Worm (Caenorhabditis elegans) whole organism, young adult: ENCODE data around the gene F32D8.1.
A peak's percentile ranks its signal among the peaks of the same experiment; 100 is the strongest.

ENCODE experiments used
- B0019.2 ChIP-seq: fragments of 200-800 bp; sonication (Bioruptor generic); conservative IDR thresholded peaks from 2 replicates; pipeline ENCODE4 v1.3.6; 2022; ENCODE audit warnings: missing genetic modification reagents, missing genetic modification characterization, missing compliant biosample characterization
- B0336.3 ChIP-seq: fragments of 200-800 bp; sonication (Bioruptor generic); IDR thresholded peaks from 2 replicates; pipeline ENCODE4 v1.3.6; 2022; ENCODE audit warnings: missing genetic modification characterization, missing compliant biosample characterization
- F22D6.2 ChIP-seq: sonication (generic microtip); optimal IDR thresholded peaks from 2 replicates; lab custom pipeline; 2016; ENCODE audit warnings: mild to moderate bottlenecking, missing genetic modification characterization, missing compliant biosample characterization
- F33H1.4 ChIP-seq: fragments of 200-800 bp; sonication (Bioruptor generic); IDR thresholded peaks from 2 replicates; pipeline ENCODE4 v1.3.6; 2022; ENCODE audit warnings: missing genetic modification reagents, missing genetic modification characterization, missing compliant biosample characterization
- F49E8.2 ChIP-seq: sonication (generic microtip); optimal IDR thresholded peaks from 3 replicates; lab custom pipeline; 2017; ENCODE audit warnings: missing genetic modification characterization, mild to moderate bottlenecking, missing compliant biosample characterization, antibody characterized with exemption, moderate library complexity; ENCODE audit not compliant: insufficient read depth
- F52B5.7 ChIP-seq: sonication (generic microtip); optimal IDR thresholded peaks from 2 replicates; lab custom pipeline; 2016; ENCODE audit warnings: mild to moderate bottlenecking, missing genetic modification characterization, missing compliant biosample characterization
- F57C9.4 ChIP-seq: sonication (generic microtip); optimal IDR thresholded peaks from 2 replicates; lab custom pipeline; 2017; ENCODE audit warnings: mild to moderate bottlenecking, missing genetic modification characterization, missing compliant biosample characterization
- K12H6.12 ChIP-seq: fragments of 200-800 bp; sonication (Bioruptor generic); optimal IDR thresholded peaks from 2 replicates; lab custom pipeline; 2018; ENCODE audit warnings: mild to moderate bottlenecking, missing genetic modification characterization, missing compliant biosample characterization
- Y53F4B.3 ChIP-seq: fragments of 200-800 bp; sonication (Bioruptor generic); IDR thresholded peaks from 2 replicates; pipeline ENCODE4 v1.3.6; 2022; ENCODE audit warnings: missing genetic modification reagents, missing genetic modification characterization, missing compliant biosample characterization
- Y53G8AR.9 ChIP-seq: fragments of 200-800 bp; sonication (Bioruptor generic); conservative IDR thresholded peaks from 2 replicates; pipeline ENCODE4 v1.3.6; 2022; ENCODE audit warnings: missing genetic modification reagents, missing genetic modification characterization, missing compliant biosample characterization
- Y79H2A.3 ChIP-seq: fragments of 200-800 bp; sonication (Bioruptor generic); conservative IDR thresholded peaks from 2 replicates; pipeline ENCODE4 v1.3.6; 2022; ENCODE audit warnings: missing genetic modification reagents, missing genetic modification characterization, missing compliant biosample characterization
- Y95B8A.8 ChIP-seq: fragments of 200-800 bp; sonication (Bioruptor generic); IDR thresholded peaks from 2 replicates; pipeline ENCODE4 v1.3.6; 2022; ENCODE audit warnings: missing genetic modification reagents, missing genetic modification characterization, missing compliant biosample characterization
- ama-1 ChIP-seq, 3 experiments: fragments of 150-350 bp in 1 of 3; sonication (generic microtip) in 2 of 3; optimal IDR thresholded peaks; 2 replicates each; lab custom pipeline; 2014 to 2018; ENCODE audit warnings: missing biosample characterization in 2 of 3, missing genetic modification characterization in 2 of 3, missing genetic modification reagents in 2 of 3
- aptf-3 ChIP-seq: fragments of 200-800 bp; sonication (Bioruptor generic); IDR thresholded peaks from 2 replicates; pipeline ENCODE4 v1.3.6; 2022; ENCODE audit warnings: missing genetic modification characterization, missing compliant biosample characterization
- atf-7 ChIP-seq: sonication (generic microtip); optimal IDR thresholded peaks from 2 replicates; lab custom pipeline; 2017; ENCODE audit warnings: mild to moderate bottlenecking, missing genetic modification characterization, missing compliant biosample characterization
- attf-5 ChIP-seq: fragments of 200-800 bp; sonication (Bioruptor generic); optimal IDR thresholded peaks from 2 replicates; lab custom pipeline; 2018; ENCODE audit warnings: mild to moderate bottlenecking, missing genetic modification characterization, missing compliant biosample characterization
- attf-6 ChIP-seq: fragments of 200-800 bp; sonication (Bioruptor generic); IDR thresholded peaks from 2 replicates; pipeline ENCODE4 v1.3.6; 2022; ENCODE audit warnings: missing genetic modification reagents, missing genetic modification characterization, missing compliant biosample characterization
- bed-1 ChIP-seq: fragments of 200-800 bp; sonication (Bioruptor generic); IDR thresholded peaks from 2 replicates; pipeline ENCODE4 v1.3.6; 2022; ENCODE audit warnings: missing genetic modification reagents, missing genetic modification characterization, missing compliant biosample characterization
- cebp-2 ChIP-seq: fragments of 200-800 bp; sonication (Bioruptor generic); IDR thresholded peaks from 2 replicates; pipeline ENCODE4 v1.3.6; 2022; ENCODE audit warnings: missing genetic modification characterization, missing compliant biosample characterization
- ceh-100 ChIP-seq: fragments of 200-800 bp; sonication (Bioruptor generic); IDR thresholded peaks from 2 replicates; pipeline ENCODE4 v1.3.6; 2022; ENCODE audit warnings: missing genetic modification reagents, missing genetic modification characterization, missing compliant biosample characterization
- ceh-91 ChIP-seq: fragments of 200-800 bp; sonication (Bioruptor generic); IDR thresholded peaks from 2 replicates; pipeline ENCODE4 v1.3.6; 2022; ENCODE audit warnings: missing genetic modification reagents, missing genetic modification characterization, missing compliant biosample characterization
- chd-7 ChIP-seq: sonication (generic microtip); optimal IDR thresholded peaks from 2 replicates; lab custom pipeline; 2016; ENCODE audit warnings: mild to moderate bottlenecking, missing genetic modification characterization, moderate library complexity, missing compliant biosample characterization
- die-1 ChIP-seq: sonication (generic microtip); optimal IDR thresholded peaks from 2 replicates; lab custom pipeline; 2016; ENCODE audit warnings: missing genotype, mild to moderate bottlenecking, missing genetic modification characterization, missing compliant biosample characterization
- dpl-1 ChIP-seq: fragments of 150-350 bp; optimal IDR thresholded peaks from 2 replicates; lab custom pipeline; 2014; ENCODE audit warnings: missing biosample characterization, missing genetic modification reagents, missing genetic modification characterization
- egl-18 ChIP-seq: fragments of 200-800 bp; sonication (Bioruptor generic); IDR thresholded peaks from 2 replicates; pipeline ENCODE4 v1.3.6; 2022; ENCODE audit warnings: missing genetic modification reagents, missing genetic modification characterization, missing compliant biosample characterization
- ets-4 ChIP-seq: fragments of 200-800 bp; sonication (Bioruptor generic); optimal IDR thresholded peaks from 2 replicates; lab custom pipeline; 2018; ENCODE audit warnings: mild to moderate bottlenecking, missing genetic modification characterization, missing compliant biosample characterization
- fkh-3 ChIP-seq: sonication (generic microtip); optimal IDR thresholded peaks from 2 replicates; lab custom pipeline; 2016; ENCODE audit warnings: mild to moderate bottlenecking, missing genetic modification characterization, missing compliant biosample characterization
- gei-17 ChIP-seq: fragments of 200-800 bp; sonication (Bioruptor generic); optimal IDR thresholded peaks from 2 replicates; lab custom pipeline; 2018; ENCODE audit warnings: mild to moderate bottlenecking, missing genetic modification characterization, missing compliant biosample characterization
- hlh-12 ChIP-seq: sonication (generic microtip); optimal IDR thresholded peaks from 2 replicates; lab custom pipeline; 2016; ENCODE audit warnings: missing genetic modification characterization, missing compliant biosample characterization
- lag-1 ChIP-seq: fragments of 200-800 bp; sonication (Bioruptor generic); IDR thresholded peaks from 2 replicates; pipeline ENCODE4 v1.3.6; 2022; ENCODE audit warnings: missing genetic modification reagents, missing genetic modification characterization, missing compliant biosample characterization
- let-526 ChIP-seq: fragments of 200-800 bp; sonication (Bioruptor generic); IDR thresholded peaks from 2 replicates; pipeline ENCODE4 v1.3.6; 2022; ENCODE audit warnings: missing genetic modification reagents, missing genetic modification characterization, missing compliant biosample characterization
- lin-26 ChIP-seq: fragments of 200-800 bp; sonication (Bioruptor generic); IDR thresholded peaks from 2 replicates; pipeline ENCODE4 v1.3.6; 2022; ENCODE audit warnings: missing genetic modification reagents, missing genetic modification characterization, missing compliant biosample characterization
- lsy-27 ChIP-seq: sonication (generic microtip); optimal IDR thresholded peaks from 2 replicates; lab custom pipeline; 2017; ENCODE audit warnings: missing genetic modification characterization, mild to moderate bottlenecking, missing compliant biosample characterization, antibody characterized with exemption, missing genotype, borderline replicate concordance; ENCODE audit not compliant: insufficient read depth
- madf-3 ChIP-seq: fragments of 200-800 bp; sonication (Bioruptor generic); IDR thresholded peaks from 2 replicates; pipeline ENCODE4 v1.3.6; 2022; ENCODE audit warnings: missing genetic modification reagents, missing genetic modification characterization, missing compliant biosample characterization
- madf-8 ChIP-seq: fragments of 200-800 bp; sonication (Bioruptor generic); conservative IDR thresholded peaks from 2 replicates; pipeline ENCODE4 v1.3.6; 2022; ENCODE audit warnings: missing genetic modification reagents, missing genetic modification characterization, missing compliant biosample characterization
- mcd-1 ChIP-seq: fragments of 200-800 bp; sonication (Bioruptor generic); IDR thresholded peaks from 2 replicates; pipeline ENCODE4 v1.3.6; 2022; ENCODE audit warnings: missing genetic modification reagents, missing genetic modification characterization, missing compliant biosample characterization
- mes-4 ChIP-seq: sonication (generic microtip); optimal IDR thresholded peaks from 2 replicates; lab custom pipeline; 2016; ENCODE audit warnings: missing genotype, missing genetic modification characterization, missing compliant biosample characterization
- nfyb-1 ChIP-seq: fragments of 200-800 bp; sonication (Bioruptor generic); IDR thresholded peaks from 2 replicates; pipeline ENCODE4 v1.3.6; 2022; ENCODE audit warnings: missing genetic modification reagents, missing genetic modification characterization, missing compliant biosample characterization
- nhr-80 ChIP-seq: sonication (generic microtip); optimal IDR thresholded peaks from 2 replicates; lab custom pipeline; 2016; ENCODE audit warnings: missing genetic modification characterization, missing compliant biosample characterization
- pha-4 ChIP-seq: fragments of 150-350 bp; sonication (generic microtip); optimal IDR thresholded peaks from 2 replicates; lab custom pipeline; 2014; ENCODE audit warnings: missing biosample characterization, missing genetic modification reagents, missing genetic modification characterization
- repo-1 ChIP-seq: sonication (generic microtip); optimal IDR thresholded peaks from 2 replicates; lab custom pipeline; 2017; ENCODE audit warnings: mild to moderate bottlenecking, missing genetic modification characterization, missing compliant biosample characterization
- rpc-1 ChIP-seq, 2 experiments: fragments of 150-350 bp in 1 of 2; sonication (generic microtip) in 1 of 2; optimal IDR thresholded peaks; 2 replicates each; lab custom pipeline; 2014 to 2018; ENCODE audit warnings: missing biosample characterization in 1 of 2, missing genetic modification characterization in 1 of 2, missing genetic modification reagents in 1 of 2, missing genotype in 1 of 2
- snpc-3.4 ChIP-seq: sonication (generic microtip); optimal IDR thresholded peaks from 2 replicates; lab custom pipeline; 2017; ENCODE audit warnings: missing genetic modification characterization, mild to moderate bottlenecking, missing compliant biosample characterization, antibody characterized with exemption, moderate library complexity, missing genotype, missing genetic modification reagents
- sptf-2 ChIP-seq: fragments of 200-800 bp; sonication (Bioruptor generic); optimal IDR thresholded peaks from 2 replicates; lab custom pipeline; 2018; ENCODE audit warnings: mild to moderate bottlenecking, missing genetic modification characterization, missing compliant biosample characterization
- tlf-1 ChIP-seq: fragments of 200-800 bp; sonication (Bioruptor generic); optimal IDR thresholded peaks from 2 replicates; lab custom pipeline; 2018; ENCODE audit warnings: mild to moderate bottlenecking, missing genetic modification characterization, missing compliant biosample characterization
- ztf-22 ChIP-seq: fragments of 200-800 bp; sonication (Bioruptor generic); optimal IDR thresholded peaks from 2 replicates; lab custom pipeline; 2018; ENCODE audit warnings: mild to moderate bottlenecking, missing genetic modification characterization, moderate library complexity, missing compliant biosample characterization
- ztf-26 ChIP-seq: sonication (generic microtip); optimal IDR thresholded peaks from 2 replicates; lab custom pipeline; 2017; ENCODE audit warnings: missing genetic modification characterization, missing compliant biosample characterization
- ztf-6 ChIP-seq: fragments of 200-800 bp; sonication (Bioruptor generic); IDR thresholded peaks from 2 replicates; pipeline ENCODE4 v1.3.6; 2022; ENCODE audit warnings: missing genetic modification reagents, missing genetic modification characterization, missing compliant biosample characterization

Gene F32D8.1

DNA sequence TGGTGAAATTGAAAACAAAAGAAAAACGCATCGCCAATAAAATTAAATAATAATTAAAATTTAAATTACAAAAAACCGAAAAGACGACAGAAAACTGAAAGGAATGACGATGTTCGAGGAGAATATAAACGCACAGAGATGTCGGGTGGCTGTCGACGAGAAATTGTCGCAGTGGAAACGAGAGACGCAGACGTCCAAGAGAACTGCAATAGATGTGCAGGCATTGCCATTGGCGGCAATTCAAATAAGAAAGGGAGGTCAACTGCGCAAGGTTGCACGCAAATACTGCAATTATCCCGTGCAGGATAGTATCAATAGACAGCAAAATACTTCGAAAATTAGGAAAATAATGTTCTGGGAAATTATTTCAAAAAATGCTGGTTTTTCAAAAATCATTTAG is 16.5 kb downstream of the F32D8.1 start (continued):
- peak; percentile 95 for TF ChIP-seq bed-1 (GFP tag; lab: Robert Waterston, UW)
- no peak for TF ChIP-seq lag-1 (GFP tag; lab: Robert Waterston, UW)
- TF ChIP-seq lsy-27 (tag; lab: Kevin White, UChicago): no peak
- peak; percentile 99 for TF ChIP-seq pha-4 (tag; lab: Kevin White, UChicago)
- TF ChIP-seq cebp-2: peak; percentile 89; the same call in 1 of the 2 replicates
- TF ChIP-seq atf-7: peak; percentile 96
- TF ChIP-seq F33H1.4 (GFP tag; lab: Robert Waterston, UW): peak; percentile 88
- TF ChIP-seq let-526: peak; percentile 95
- TF ChIP-seq B0336.3: peak; percentile 97
- peak; percentile 99 for TF ChIP-seq dpl-1
- peak; percentile 98 for TF ChIP-seq madf-3 (GFP tag; lab: Robert Waterston, UW)
- TF ChIP-seq gei-17 (GFP tag; lab: Kevin White, UChicago): peak; percentile 82
- peak; percentile 88; the same call in 1 of the 2 replicates for TF ChIP-seq Y79H2A.3 (GFP tag; lab: Robert Waterston, UW)
- peak; percentile 84 for TF ChIP-seq lin-26 (GFP tag; lab: Robert Waterston, UW)
- peak; percentile 99 for TF ChIP-seq nhr-80 (tag; lab: Kevin White, UChicago)
- TF ChIP-seq nfyb-1: peak; percentile 98
- TF ChIP-seq Y95B8A.8 (GFP tag; lab: Robert Waterston, UW): peak; percentile 96
- TF ChIP-seq egl-18: peak; percentile 79
- peak; percentile 95 for TF ChIP-seq ceh-91 (GFP tag; lab: Robert Waterston, UW)
- peak; percentile 90 for TF ChIP-seq ceh-100 (GFP tag; lab: Robert Waterston, UW)
- TF ChIP-seq attf-6 (GFP tag; lab: Robert Waterston, UW): peak; percentile 89
- peak; percentile 94 for TF ChIP-seq ztf-26 (tag; lab: Kevin White, UChicago)
- peak; percentile 14 for TF ChIP-seq mes-4 (tag; lab: Kevin White, UChicago)
- TF ChIP-seq F49E8.2 (tag; lab: Kevin White, UChicago): peak; percentile 95
- TF ChIP-seq rpc-1 (optimal IDR thresholded peaks at IDR 0.05; lab: Kevin White, UChicago): no peak
- no peak for TF ChIP-seq rpc-1 (tag; optimal IDR thresholded peaks at IDR 0.05; lab: Kevin White, UChicago)
- peak; percentile 99 for TF ChIP-seq tlf-1 (GFP tag; lab: Kevin White, UChicago)
- TF ChIP-seq ama-1 (optimal IDR thresholded peaks at IDR 0.05; lab: Kevin White, UChicago): peak; percentile 55
- peak in 1 of 2 experiments; percentile 69 for TF ChIP-seq ama-1 (GFP tag; optimal IDR thresholded peaks at IDR 0.05; lab: Kevin White, UChicago)
- peak; percentile 92 for TF ChIP-seq snpc-3.4 (tag; lab: Kevin White, UChicago)
- peak; percentile 65 for TF ChIP-seq sptf-2
- peak; percentile 98 for TF ChIP-seq ztf-22
- TF ChIP-seq Y53F4B.3 (GFP tag; lab: Robert Waterston, UW): peak; percentile 75; the same call in 1 of the 2 replicates
- TF ChIP-seq die-1 (tag; lab: Kevin White, UChicago): peak; percentile 40
- peak; percentile 80 for TF ChIP-seq madf-8
- peak; percentile 82 for TF ChIP-seq F57C9.4 (tag; lab: Kevin White, UChicago)
- peak; percentile 93 for TF ChIP-seq repo-1 (tag; lab: Kevin White, UChicago)
- TF ChIP-seq ztf-6 (GFP tag; lab: Robert Waterston, UW): peak; percentile 91
- peak; percentile 97 for TF ChIP-seq K12H6.12
- TF ChIP-seq hlh-12 (tag; lab: Kevin White, UChicago): no peak
- TF ChIP-seq F22D6.2 (tag; lab: Kevin White, UChicago): peak; percentile 91
- TF ChIP-seq chd-7 (tag; lab: Kevin White, UChicago): peak; percentile 97
- TF ChIP-seq aptf-3: 0 out of 2 replicates have a peak, but pooled peaks have one; percentile 55
- TF ChIP-seq B0019.2 (GFP tag; lab: Robert Waterston, UW): peak; percentile 87
- peak; percentile 98 for TF ChIP-seq Y53G8AR.9
- peak; percentile 96 for TF ChIP-seq ets-4 (GFP tag; lab: Kevin White, UChicago)
- peak; percentile 100 for TF ChIP-seq attf-5 (GFP tag; lab: Kevin White, UChicago)
- no peak for TF ChIP-seq fkh-3 (tag; lab: Kevin White, UChicago)
- peak; percentile 98 for TF ChIP-seq mcd-1 (GFP tag; lab: Robert Waterston, UW)
- peak; percentile 87 for TF ChIP-seq F52B5.7 (tag; lab: Kevin White, UChicago)
